Fruit fly (Drosophila melanogaster): Measurements from ENCODE around the gene Smox.

Smox gene

DNA sequence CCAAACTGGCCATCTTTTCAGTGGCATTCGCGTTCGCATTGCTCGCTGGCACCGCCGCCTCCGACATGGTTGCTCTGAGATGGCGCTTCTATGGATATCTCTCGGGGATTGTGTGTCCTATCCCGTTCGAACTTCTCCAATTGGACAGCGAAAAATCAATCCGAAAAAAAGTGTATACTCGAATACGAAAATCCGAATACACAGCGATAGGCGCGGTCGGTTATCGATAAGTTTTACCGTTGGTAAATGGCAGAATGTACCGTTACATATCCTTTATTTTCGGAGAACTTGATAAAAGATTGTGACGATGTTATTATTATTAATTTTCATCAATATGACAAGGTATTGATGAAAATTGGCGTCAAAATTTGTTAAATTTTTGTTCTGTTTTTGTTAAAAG is 10.0 kb upstream of the Smox start, which contains the start of gene Gbeta5:
TSS of gene Gbeta5 (minus strand) at position 199 of the 400 bp plus-strand sequence.
- TF ChIP-seq CTCF (optimal IDR thresholded peaks at IDR 0.05) = no peak
- TF ChIP-seq CG8478 (optimal IDR thresholded peaks at IDR 0.05) = no peak

DNA sequence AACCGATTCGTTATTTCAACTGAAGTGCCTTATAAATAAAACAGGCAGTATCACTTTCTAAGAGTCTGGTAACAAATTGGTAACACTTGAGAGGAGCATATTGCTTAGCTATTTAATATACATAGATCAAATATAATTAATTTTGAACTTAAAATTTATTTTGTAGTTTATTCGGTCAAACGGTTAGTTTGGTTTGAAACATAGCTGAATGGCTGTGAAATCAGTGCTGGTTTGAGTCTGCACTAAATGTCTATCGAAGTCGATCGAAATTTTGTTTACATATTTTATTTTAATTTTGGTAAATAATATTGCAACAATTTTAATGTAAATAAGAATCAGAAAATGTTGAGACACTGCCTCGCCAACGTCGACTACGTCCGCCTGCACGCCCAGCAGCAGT is 6.5 kb upstream of the Smox start, which contains the start of gene CG10959:
TSS of gene CG10959 (plus strand) at position 228 of the 400 bp plus-strand sequence.
- TF ChIP-seq CTCF (optimal IDR thresholded peaks at IDR 0.05) = no peak
- no peak for TF ChIP-seq CG8478 (optimal IDR thresholded peaks at IDR 0.05)

DNA sequence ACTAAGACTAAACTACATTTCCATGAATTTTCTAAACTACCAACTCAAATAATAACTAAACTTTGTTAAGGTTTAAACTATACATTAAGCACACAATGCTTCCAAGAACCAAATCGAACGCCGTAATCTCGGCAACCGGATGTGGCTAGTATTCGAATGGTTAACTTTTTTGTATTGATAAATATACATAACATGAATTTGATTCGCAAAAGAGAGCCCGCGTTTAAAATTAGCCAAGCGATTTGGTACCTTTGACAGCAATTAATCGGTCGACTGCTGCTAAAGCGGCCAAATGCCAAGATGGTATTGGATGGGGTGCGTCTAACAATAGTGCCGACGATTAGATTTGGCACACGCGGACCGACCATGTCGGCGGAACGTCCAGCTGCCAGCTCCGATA is 5.6 kb upstream of the Smox start, which contains the start of gene CG15336:
TSS of gene CG15336 (plus strand) at position 301 of the 400 bp plus-strand sequence.
- TF ChIP-seq CG8478 (optimal IDR thresholded peaks at IDR 0.05) (no peak), CTCF (optimal IDR thresholded peaks at IDR 0.05) (no peak)

DNA sequence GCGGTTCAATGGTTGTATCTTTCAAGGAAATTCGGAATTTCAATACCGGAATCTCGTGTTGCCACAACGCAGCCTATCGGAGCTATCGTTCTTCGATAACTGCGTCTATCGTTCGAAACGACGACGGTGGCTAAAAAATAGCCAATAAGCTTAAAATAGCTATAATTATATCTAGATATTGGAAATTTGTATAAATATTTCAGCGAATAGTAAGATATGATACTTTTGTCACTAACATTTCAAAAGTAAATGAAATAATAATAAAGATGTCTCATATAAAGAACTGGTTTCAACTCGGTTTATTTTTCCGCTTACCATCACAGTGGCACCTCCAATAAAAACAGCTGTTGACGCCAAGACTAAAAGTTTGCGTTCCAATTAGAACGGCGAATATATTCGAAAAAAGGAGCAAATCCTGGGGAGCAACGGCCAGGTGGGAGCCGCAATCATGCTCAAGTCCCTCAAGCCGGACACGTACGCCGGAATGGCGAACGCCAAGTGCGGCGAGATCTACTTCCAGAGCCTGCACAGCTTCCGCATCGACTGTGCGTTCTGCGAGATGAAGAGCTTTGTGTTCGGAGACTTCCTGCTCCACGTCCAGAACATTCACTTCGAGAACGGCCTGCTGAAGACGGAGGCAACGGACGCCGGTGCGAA is 3.5 kb upstream of the Smox start, which contains the start of the genes alpha-PheRS and CG2129:
TSS of gene alpha-PheRS (minus strand) at position 102 of the 657 bp plus-strand sequence.
TSS of gene CG2129 (plus strand) at position 339 of the 657 bp plus-strand sequence.
- no peak for TF ChIP-seq CTCF (optimal IDR thresholded peaks at IDR 0.05)

DNA sequence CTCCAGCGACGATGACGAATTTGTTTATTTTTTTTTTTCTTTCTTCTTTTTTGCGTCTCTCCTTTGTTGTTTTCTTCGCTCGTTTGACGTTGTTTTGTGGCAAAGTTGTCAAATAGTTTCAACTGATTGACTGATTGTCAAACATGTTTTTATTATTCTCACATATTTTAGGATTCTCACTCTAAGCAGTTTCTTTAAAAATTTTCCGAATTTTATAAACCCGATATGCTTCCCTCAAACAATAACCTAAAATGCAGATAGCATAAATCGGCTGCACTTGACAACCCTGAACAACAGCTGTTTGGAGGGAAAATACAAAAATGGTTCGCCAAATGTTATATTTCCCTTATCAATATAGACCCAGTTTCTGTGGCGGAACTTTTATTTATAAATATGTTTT is 1.5 kb upstream of the Smox start, which contains the start of gene CG17982:
TSS of gene CG17982 (minus strand) at position 299 of the 400 bp plus-strand sequence.
- TF ChIP-seq CTCF (optimal IDR thresholded peaks at IDR 0.05) = no peak
- no peak for TF ChIP-seq CG8478 (optimal IDR thresholded peaks at IDR 0.05)

DNA sequence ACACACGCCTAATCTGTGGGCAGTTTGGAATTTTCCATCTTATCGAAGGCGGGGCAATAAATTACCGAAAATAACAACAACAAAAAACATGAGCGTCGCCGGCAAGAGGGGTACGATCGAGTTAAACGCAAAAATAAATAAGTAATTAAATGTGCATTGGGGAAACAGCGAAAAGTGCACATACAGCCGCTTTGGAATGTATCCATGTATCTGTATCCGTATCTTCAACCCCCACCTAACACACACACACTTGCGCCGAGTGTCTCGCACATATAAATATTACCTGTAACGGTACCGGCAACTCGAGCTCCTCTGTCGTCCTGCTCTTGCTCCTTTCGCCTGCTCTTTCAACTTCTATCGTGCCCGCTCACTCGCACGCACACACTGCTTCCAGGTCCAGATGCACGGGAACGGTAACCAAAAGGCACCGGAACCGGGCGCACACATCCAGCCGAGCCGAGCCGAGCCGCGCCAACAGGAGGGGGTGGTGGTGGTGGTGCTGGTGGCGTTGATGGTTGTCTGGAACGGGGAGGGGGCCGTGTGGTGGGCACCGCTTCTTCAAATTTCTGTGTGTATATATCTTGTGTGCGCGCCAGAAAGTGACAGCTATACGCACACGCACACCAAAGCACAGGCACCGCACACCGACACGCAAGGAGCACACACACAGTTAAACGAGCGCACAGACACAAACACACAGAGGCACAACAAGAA is 569 bp downstream of the Smox start:
- TF ChIP-seq CTCF (optimal IDR thresholded peaks at IDR 0.05) (no peak), CG8478 (optimal IDR thresholded peaks at IDR 0.05) (no peak)

DNA sequence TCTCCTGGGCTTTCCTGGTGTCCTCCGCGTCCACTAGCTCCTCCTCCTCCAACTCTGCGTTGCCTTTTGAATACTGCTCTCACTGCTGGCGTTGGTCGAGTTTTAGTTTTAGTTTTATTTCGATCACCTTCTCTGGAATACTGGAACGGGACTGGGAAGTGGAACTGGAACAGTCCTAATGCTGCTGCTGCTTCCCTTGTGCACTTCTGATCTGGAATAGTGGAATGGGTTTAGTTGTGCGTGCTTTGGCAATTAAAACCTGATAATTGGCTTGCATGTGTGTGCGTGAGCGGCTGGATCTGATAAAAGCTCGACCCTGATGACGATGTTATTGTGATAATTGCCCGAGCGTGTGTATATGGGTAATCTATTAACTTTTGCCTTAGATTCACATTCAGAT is 1.4 kb downstream of the Smox start:
- TF ChIP-seq CG8478 (optimal IDR thresholded peaks at IDR 0.05) (no peak), CTCF (optimal IDR thresholded peaks at IDR 0.05) (no peak)

DNA sequence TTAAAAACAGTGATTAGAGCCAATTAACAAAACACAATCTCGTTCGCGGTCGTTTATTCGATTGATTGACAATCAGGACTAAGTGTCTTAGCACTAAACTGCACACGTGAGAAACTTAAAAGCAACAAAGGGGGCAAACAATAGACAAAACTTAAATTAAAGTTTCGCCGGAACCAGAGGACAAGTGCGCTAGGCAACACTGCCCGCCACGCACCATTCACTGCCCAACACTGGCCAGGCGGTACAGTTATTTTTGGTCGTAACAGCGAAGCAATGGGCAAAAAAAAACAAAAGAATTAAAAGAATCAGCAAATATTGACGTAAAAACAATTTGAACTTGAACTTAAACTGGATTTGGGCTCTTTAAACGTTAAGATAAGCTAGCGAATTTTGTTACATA is 4.8 kb downstream of the Smox start:
- no peak for TF ChIP-seq CTCF (optimal IDR thresholded peaks at IDR 0.05)

DNA sequence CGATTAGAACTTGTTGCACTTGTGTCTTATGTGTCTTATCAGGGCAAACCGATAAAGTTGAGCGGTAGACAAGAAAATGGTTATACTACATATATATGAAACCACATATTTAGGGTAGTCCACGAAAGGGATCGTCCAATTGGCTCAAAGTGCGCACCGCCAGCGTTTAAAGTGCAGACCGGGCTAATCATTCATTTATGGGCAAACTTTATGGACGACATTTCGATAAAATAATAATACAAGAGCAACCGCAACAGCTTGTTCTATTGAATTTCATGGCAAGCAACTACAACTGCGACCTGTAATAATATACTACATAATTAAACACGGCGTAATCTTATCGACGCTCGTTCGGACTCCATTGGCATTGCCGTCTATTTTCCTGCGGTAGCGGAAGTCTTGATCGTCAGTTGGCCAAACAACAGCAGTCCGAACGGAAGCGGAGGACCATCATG is 6.6 kb downstream of the Smox start, which contains the start of the genes cyr and CG2120:
TSS of gene cyr (minus strand) at position 294 of the 455 bp plus-strand sequence.
TSS of gene CG2120 (plus strand) at position 405 of the 455 bp plus-strand sequence.
- no peak for TF ChIP-seq CG8478 (optimal IDR thresholded peaks at IDR 0.05)

DNA sequence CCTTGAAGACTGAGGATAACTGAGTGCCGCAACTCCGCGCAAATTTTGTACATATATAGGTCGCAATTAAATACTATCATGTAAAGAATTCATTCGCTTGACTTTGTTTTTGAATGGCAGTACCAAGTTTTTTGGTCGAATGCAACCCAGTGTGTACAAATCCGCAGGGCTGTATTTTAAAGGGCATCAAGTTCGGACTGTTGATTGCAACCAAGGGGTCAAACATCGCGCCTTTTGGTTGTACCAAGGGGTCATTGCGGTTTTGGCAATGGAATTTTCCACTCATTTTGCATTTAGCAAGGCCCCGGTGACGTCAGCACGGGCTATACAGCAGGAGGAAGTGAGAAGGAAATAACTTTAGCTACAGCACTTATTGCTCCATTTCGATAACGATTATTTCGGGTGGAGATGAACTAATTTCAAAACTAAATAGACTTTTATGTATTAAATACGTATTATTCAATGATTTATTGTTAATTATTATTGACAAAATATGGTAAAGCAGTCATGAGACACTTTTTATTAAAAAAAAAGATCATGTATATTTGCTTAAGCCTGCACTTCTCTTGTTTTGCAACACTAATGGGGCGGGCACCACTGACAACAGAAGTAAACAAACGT is 10.3 kb downstream of the Smox start, which contains the start of gene CG10958:
TSS of gene CG10958 (plus strand) at position 593 of the 621 bp plus-strand sequence.
- no peak for TF ChIP-seq CTCF (optimal IDR thresholded peaks at IDR 0.05)
- no peak for TF ChIP-seq CG8478 (optimal IDR thresholded peaks at IDR 0.05)

DNA sequence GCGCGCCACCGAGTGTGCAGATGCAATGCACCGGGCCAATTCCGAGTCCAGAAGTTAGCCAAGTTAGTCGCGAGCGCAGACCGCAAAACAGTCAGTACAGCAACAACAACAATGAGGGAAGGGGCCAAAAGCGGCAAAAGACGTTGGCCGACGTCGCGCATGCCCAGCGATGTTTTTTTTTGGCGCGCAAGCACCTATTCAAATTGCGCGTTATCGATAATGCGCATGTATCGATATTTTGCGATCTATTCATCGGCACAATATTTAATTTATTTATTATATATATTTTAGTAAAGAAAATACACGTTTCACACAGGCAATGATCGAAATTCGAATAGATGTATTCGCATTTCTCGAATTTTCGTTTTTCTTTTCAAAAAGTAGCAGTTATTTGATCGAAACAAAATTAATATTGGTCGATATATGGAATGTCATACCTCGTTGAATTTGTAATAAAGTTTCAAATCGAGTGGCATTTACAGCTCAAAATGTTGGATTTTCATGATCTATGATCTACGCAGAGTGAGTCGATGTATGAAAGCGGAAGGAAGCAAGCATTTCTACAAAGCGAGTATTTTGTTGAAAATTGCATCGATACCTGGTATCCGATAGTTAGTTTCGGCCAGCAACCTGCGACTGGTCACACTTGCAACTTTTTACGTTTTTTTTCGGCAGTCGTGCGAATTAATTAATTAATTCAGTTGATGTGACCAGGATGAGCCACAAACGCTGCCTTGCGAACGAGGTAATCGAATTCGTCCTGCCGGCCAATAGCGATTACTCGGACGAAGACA is 12.7 kb downstream of the Smox start, which contains the start of gene CG2116:
TSS of gene CG2116 (plus strand) at position 609 of the 794 bp plus-strand sequence.
- TF ChIP-seq CTCF (optimal IDR thresholded peaks at IDR 0.05) = no peak
- TF ChIP-seq CG8478 (optimal IDR thresholded peaks at IDR 0.05) = no peak

DNA sequence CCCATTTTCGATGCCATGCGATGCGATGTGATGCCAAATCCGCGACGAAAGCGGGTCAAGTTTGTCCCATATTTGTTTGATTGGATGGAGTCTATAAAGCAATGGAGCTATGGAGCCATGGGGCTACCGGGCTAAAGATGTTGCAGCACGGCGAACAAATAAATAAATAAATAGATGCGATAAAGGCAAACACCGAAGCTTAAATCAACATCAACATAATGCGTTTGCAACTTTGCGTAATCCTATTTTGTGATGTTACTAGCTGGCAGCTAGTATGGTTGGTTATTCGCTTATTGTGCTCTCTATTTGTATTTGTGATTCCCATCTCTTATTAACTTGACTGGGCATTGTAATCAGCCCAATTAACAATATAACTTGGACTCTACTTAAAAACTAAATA is 13.9 kb downstream of the Smox start:
- TF ChIP-seq CG8478 (optimal IDR thresholded peaks at IDR 0.05) = no peak
- no peak for TF ChIP-seq CTCF (optimal IDR thresholded peaks at IDR 0.05)

DNA sequence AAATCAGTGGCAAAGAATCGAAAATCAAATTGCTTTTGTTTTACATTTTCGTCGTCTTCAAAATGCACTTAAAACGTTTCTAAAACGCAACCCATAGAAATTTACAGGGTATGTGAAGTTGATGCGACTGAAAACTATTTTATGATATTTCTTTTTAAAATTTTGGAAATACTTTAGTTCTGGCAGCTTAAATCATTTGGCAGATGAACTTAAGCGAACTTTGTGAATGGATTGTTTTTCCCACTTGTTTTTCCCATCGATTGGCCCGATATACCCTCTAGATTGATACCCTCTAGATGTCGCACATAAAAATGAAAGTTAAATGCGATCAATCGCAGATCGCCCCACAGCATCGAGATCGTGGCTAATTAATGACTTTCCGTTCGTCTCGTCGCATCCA is 15.9 kb downstream of the Smox start:
- TF ChIP-seq CTCF (optimal IDR thresholded peaks at IDR 0.05) (no peak), CG8478 (optimal IDR thresholded peaks at IDR 0.05) (no peak)

DNA sequence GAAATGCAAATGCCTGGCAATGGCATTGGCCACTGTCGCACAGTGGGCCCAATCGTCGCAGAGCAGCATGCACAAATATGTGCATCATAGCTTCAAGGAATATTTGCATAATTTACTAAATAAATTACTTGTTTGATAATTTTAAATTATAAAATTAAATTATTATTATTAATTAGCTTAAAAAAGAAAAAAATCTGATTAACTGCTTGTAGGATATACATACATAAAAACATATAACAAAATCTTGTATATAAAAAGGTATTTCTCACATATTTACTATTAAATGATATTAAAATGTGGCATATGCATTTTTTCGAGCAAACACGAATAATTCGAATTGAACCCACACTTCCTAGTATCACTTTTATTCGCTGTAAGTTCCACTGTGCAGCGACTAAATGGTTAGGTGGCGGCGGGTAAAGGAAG is 16.8 kb downstream of the Smox start:
- TF ChIP-seq CG8478 (optimal IDR thresholded peaks at IDR 0.05) (no peak), CTCF (optimal IDR thresholded peaks at IDR 0.05) (no peak)
